Worm (Caenorhabditis elegans): ENCODE data around the gene tofu-1.

ce11 chrV:10030992-10031383 lies 50.0 kb downstream of the tofu-1 start, which contains the start of gene acl-2:
- no peak for TF ChIP-seq ceh-6 (GFP tag; optimal IDR thresholded peaks at IDR 0.05)
- TF ChIP-seq dmd-4 (tag; optimal IDR thresholded peaks at IDR 0.05; ENCODE audit: borderline replicate concordance), result no peak
- no peak for TF ChIP-seq lin-11 (tag; optimal IDR thresholded peaks at IDR 0.05)
- no peak for TF ChIP-seq nhr-11 (tag; optimal IDR thresholded peaks at IDR 0.05)
- TF ChIP-seq unc-86 (tag; optimal IDR thresholded peaks at IDR 0.05), result no peak
- TF ChIP-seq tbx-2 (tag; optimal IDR thresholded peaks at IDR 0.05), result no peak
- no peak for TF ChIP-seq sox-4 (tag; optimal IDR thresholded peaks at IDR 0.05)
- TF ChIP-seq unc-42 (tag; optimal IDR thresholded peaks at IDR 0.05), result no peak
- no peak for TF ChIP-seq F13H6.1 (tag; optimal IDR thresholded peaks at IDR 0.05)
- TF ChIP-seq che-1 (tag; optimal IDR thresholded peaks at IDR 0.05), result no peak
